Worm (Caenorhabditis elegans) whole organism, late embryonic: ENCODE measurements around the gene C05C10.8.

ENCODE experiments used
- ceh-48 ChIP-seq: sonication (generic microtip); optimal IDR thresholded peaks from 2 replicates; lab custom pipeline; 2016; ENCODE audit warnings: missing genetic modification characterization, inconsistent platforms, missing compliant biosample characterization
- elt-2 ChIP-seq: sonication (generic microtip); optimal IDR thresholded peaks from 2 replicates; lab custom pipeline; 2016; ENCODE audit warnings: missing genetic modification reagents, missing genetic modification characterization, missing compliant biosample characterization
- nhr-11 ChIP-seq: fragments of 150-350 bp; optimal IDR thresholded peaks from 2 replicates; lab custom pipeline; 2014; ENCODE audit warnings: missing biosample characterization, missing genetic modification characterization
- pqm-1 ChIP-seq: sonication (generic microtip); optimal IDR thresholded peaks from 2 replicates; lab custom pipeline; 2016; ENCODE audit warnings: missing genetic modification characterization, missing compliant biosample characterization
- pros-1 ChIP-seq: fragments of 150-350 bp; optimal IDR thresholded peaks from 2 replicates; lab custom pipeline; 2014; ENCODE audit warnings: missing biosample characterization, missing genetic modification reagents, missing genetic modification characterization
- tbx-7 ChIP-seq: sonication (generic microtip); optimal IDR thresholded peaks from 2 replicates; lab custom pipeline; 2016; ENCODE audit warnings: missing genotype, missing genetic modification characterization, missing compliant biosample characterization
- ttx-3 ChIP-seq: sonication (generic microtip); optimal IDR thresholded peaks from 2 replicates; lab custom pipeline; 2016; ENCODE audit warnings: missing genetic modification reagents, missing genetic modification characterization, missing compliant biosample characterization

- no peak for TF ChIP-seq tbx-7 (tag; lab: Kevin White, UChicago)
- no peak for TF ChIP-seq ttx-3 (tag; lab: Kevin White, UChicago)
- TF ChIP-seq pqm-1 (tag; lab: Kevin White, UChicago): no peak
- TF ChIP-seq nhr-11 (tag; lab: Kevin White, UChicago): no peak
- no peak for TF ChIP-seq elt-2
- no peak for TF ChIP-seq pros-1 (tag; lab: Kevin White, UChicago)
- TF ChIP-seq ceh-48 (tag; lab: Kevin White, UChicago): no peak
Measured at ce11 chrII:9880826-9881225, 37.0 kb downstream of the C05C10.8 start, which contains the start of gene C08H9.15.
